Worm (Caenorhabditis elegans) whole organism, L4/young adult: ENCODE measurements around the gene ins-4.

Experiments
- W03F9.2 ChIP-seq: fragments of 150-350 bp; optimal IDR thresholded peaks from 2 replicates; lab custom pipeline; 2014; ENCODE audit warnings: missing biosample characterization, missing genetic modification characterization
- dao-5 ChIP-seq: sonication (generic microtip); optimal IDR thresholded peaks from 2 replicates; lab custom pipeline; 2016; ENCODE audit warnings: missing genotype, missing genetic modification characterization, moderate library complexity, missing compliant biosample characterization
- him-1 ChIP-seq: sonication (generic microtip); optimal IDR thresholded peaks from 2 replicates; lab custom pipeline; 2016; ENCODE audit warnings: missing genotype, missing genetic modification reagents, missing genetic modification characterization, missing compliant biosample characterization

Gene ins-4

ce11 chrII:6024879-6025278 is 28.7 kb downstream of the ins-4 start, which contains the start of gene R12C12.9:
Gene R12C12.9 (minus strand): TSS chrII:6024979.
- TF ChIP-seq dao-5 (tag; lab: Kevin White, UChicago): no peak
- TF ChIP-seq him-1 (tag; lab: Kevin White, UChicago): no peak
- TF ChIP-seq W03F9.2: no peak

ce11 chrII:6025647-6026046 is 29.5 kb downstream of the ins-4 start:
- TF ChIP-seq dao-5 (tag; lab: Kevin White, UChicago) (no peak), him-1 (tag; lab: Kevin White, UChicago) (no peak), W03F9.2 (no peak)

- no peak for TF ChIP-seq W03F9.2
Measured at ce11 chrII:6026646-6027045, 30.5 kb downstream of the ins-4 start.

ce11 chrII:6028594-6029141 is 32.5 kb downstream of the ins-4 start:
- TF ChIP-seq him-1 (tag; lab: Kevin White, UChicago) (no peak), W03F9.2 (no peak), dao-5 (tag; lab: Kevin White, UChicago) (no peak)

ce11 chrII:6031106-6031505 is 34.9 kb downstream of the ins-4 start, which contains the start of gene frpr-16:
Gene frpr-16 (minus strand): TSS chrII:6031206.
- TF ChIP-seq him-1 (tag; lab: Kevin White, UChicago): no peak
- TF ChIP-seq dao-5 (tag; lab: Kevin White, UChicago): no peak
- TF ChIP-seq W03F9.2: no peak

ce11 chrII:6043166-6043565 is 47.0 kb downstream of the ins-4 start, which contains the start of gene R12C12.10:
Gene R12C12.10 (minus strand): TSS chrII:6043266.
- TF ChIP-seq him-1 (tag; lab: Kevin White, UChicago): no peak
- no peak for TF ChIP-seq W03F9.2
- TF ChIP-seq dao-5 (tag; lab: Kevin White, UChicago): no peak

ce11 chrII:6045048-6045447 is 48.9 kb downstream of the ins-4 start, which contains the start of gene R12C12.5:
Gene R12C12.5 (minus strand): TSS chrII:6045148.
- TF ChIP-seq W03F9.2 (no peak), him-1 (tag; lab: Kevin White, UChicago) (no peak), dao-5 (tag; lab: Kevin White, UChicago) (no peak)

- TF ChIP-seq W03F9.2 (no peak), him-1 (tag; lab: Kevin White, UChicago) (no peak), dao-5 (tag; lab: Kevin White, UChicago) (no peak)
Measured at ce11 chrII:6046023-6046631, 50.0 kb downstream of the ins-4 start.
